Worm (Caenorhabditis elegans) whole organism, dauer: ENCODE data around the gene T28A11.22.

ENCODE experiments used
- unc-62 ChIP-seq: sonication (generic microtip); optimal IDR thresholded peaks from 2 replicates; lab custom pipeline; 2017; ENCODE audit warnings: missing biosample characterization, missing genetic modification reagents, missing genetic modification characterization

T28A11.22 gene

ce11 chrV:3260075-3260474 is 2.7 kb downstream of the T28A11.22 start, which contains the start of gene srbc-5:
Gene srbc-5 (plus strand): TSS chrV:3260375.
- TF ChIP-seq unc-62 = no peak

- TF ChIP-seq unc-62 = no peak
Observed at ce11 chrV:3266189-3266588, 8.8 kb downstream of the T28A11.22 start, which contains the start of gene T28A11.17. Gene T28A11.17 (minus strand): TSS chrV:3266289.

ce11 chrV:3267950-3268349 is 10.6 kb downstream of the T28A11.22 start, which contains the start of gene T28A11.18:
Gene T28A11.18 (minus strand): TSS chrV:3268050.
- TF ChIP-seq unc-62 = no peak

ce11 chrV:3269407-3269806 is 12.0 kb downstream of the T28A11.22 start, which contains the start of gene T28A11.19:
Gene T28A11.19 (minus strand): TSS chrV:3269514.
- TF ChIP-seq unc-62 = no peak

ce11 chrV:3273156-3273555 is 15.8 kb downstream of the T28A11.22 start, which contains the start of gene T28A11.20:
Gene T28A11.20 (minus strand): TSS chrV:3273256.
- TF ChIP-seq unc-62 = no peak

ce11 chrV:3273577-3274100 is 16.3 kb downstream of the T28A11.22 start, which contains the start of gene T28A11.4:
Gene T28A11.4 (plus strand): TSS chrV:3274050.
- no peak for TF ChIP-seq unc-62

ce11 chrV:3275033-3275432 is 17.7 kb downstream of the T28A11.22 start, which contains the start of gene T28A11.3:
Gene T28A11.3 (plus strand): TSS chrV:3275333.
- no peak for TF ChIP-seq unc-62

ce11 chrV:3276184-3276583 is 18.8 kb downstream of the T28A11.22 start:
- no peak for TF ChIP-seq unc-62

- no peak for TF ChIP-seq unc-62
Observed at ce11 chrV:3278101-3278639, 20.8 kb downstream of the T28A11.22 start, which contains the start of gene fbxa-64. Gene fbxa-64 (minus strand): TSS chrV:3278151.

ce11 chrV:3279138-3279537 is 21.8 kb downstream of the T28A11.22 start:
- TF ChIP-seq unc-62 = no peak

- TF ChIP-seq unc-62 = no peak
Observed at ce11 chrV:3280009-3280408, 22.6 kb downstream of the T28A11.22 start, which contains the start of gene T28A11.2. Gene T28A11.2 (plus strand): TSS chrV:3280379.

- TF ChIP-seq unc-62 = no peak
Observed at ce11 chrV:3281523-3281922, 24.1 kb downstream of the T28A11.22 start, which contains the start of gene T28A11.25. Gene T28A11.25 (plus strand): TSS chrV:3281823.

ce11 chrV:3282957-3283356 is 25.6 kb downstream of the T28A11.22 start, which contains the start of gene str-64:
Gene str-64 (plus strand): TSS chrV:3283257.
- TF ChIP-seq unc-62 = no peak

- TF ChIP-seq unc-62 = no peak
Observed at ce11 chrV:3284629-3285028, 27.3 kb downstream of the T28A11.22 start, which contains the start of gene F35F10.5. Gene F35F10.5 (plus strand): TSS chrV:3284929.

ce11 chrV:3287330-3287729 is 30.0 kb downstream of the T28A11.22 start, which contains the start of gene F35F10.7:
Gene F35F10.7 (minus strand): TSS chrV:3287430.
- no peak for TF ChIP-seq unc-62

- no peak for TF ChIP-seq unc-62
Observed at ce11 chrV:3288134-3288533, 30.8 kb downstream of the T28A11.22 start.

- no peak for TF ChIP-seq unc-62
Observed at ce11 chrV:3289267-3289666, 31.9 kb downstream of the T28A11.22 start, which contains the start of gene F35F10.6. Gene F35F10.6 (minus strand): TSS chrV:3289367.

- TF ChIP-seq unc-62 = no peak
Observed at ce11 chrV:3295368-3295767, 38.0 kb downstream of the T28A11.22 start.
